Worm (Caenorhabditis elegans): ENCODE measurements around the gene F20B6.5.

The F20B6.5 gene

ce11 chrX:4163391-4163790 is 36.3 kb downstream of the F20B6.5 start, which contains the start of gene ZK470.1 (continued):
- no peak for TF ChIP-seq unc-62 (GFP tag; optimal IDR thresholded peaks at IDR 0.05)

DNA sequence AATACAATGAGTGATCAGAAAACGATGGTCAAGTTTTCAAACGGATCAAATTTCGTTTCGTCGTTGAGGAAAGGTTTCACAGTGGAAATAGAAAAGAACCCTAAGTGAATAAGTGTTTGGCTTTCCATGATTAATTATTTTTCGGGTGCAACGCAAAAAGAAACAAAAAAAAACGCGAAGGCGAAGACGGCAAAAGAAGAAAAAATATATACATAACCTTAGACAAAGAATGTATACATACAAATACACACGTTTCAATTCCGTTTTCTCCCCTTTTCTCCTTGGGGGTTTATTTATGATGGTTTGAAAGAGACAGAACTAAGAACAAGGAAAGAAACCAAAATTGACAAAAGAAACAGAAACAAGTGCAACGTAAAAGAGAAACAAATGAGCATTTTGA is 37.8 kb downstream of the F20B6.5 start:
- TF ChIP-seq ztf-25 (GFP tag; IDR thresholded peaks at IDR 0.05) (no peak), nfya-2 (GFP tag; IDR thresholded peaks at IDR 0.05) (no peak), hsf-1 (GFP tag; IDR thresholded peaks at IDR 0.05) (no peak), ztf-3 (GFP tag; optimal IDR thresholded peaks at IDR 0.05) (no peak), hlh-12 (tag; optimal IDR thresholded peaks at IDR 0.05) (no peak), aptf-2 (GFP tag; conservative IDR thresholded peaks at IDR 0.05) (no peak), bed-1 (GFP tag; IDR thresholded peaks at IDR 0.05) (no peak), F37B4.10 (GFP tag; IDR thresholded peaks at IDR 0.05) (no peak), nfya-1 (tag; optimal IDR thresholded peaks at IDR 0.05; ENCODE audit: borderline replicate concordance, insufficient read depth) (no peak), madf-10 (tag; optimal IDR thresholded peaks at IDR 0.05) (no peak), cebp-1 (GFP tag; IDR thresholded peaks at IDR 0.05) (no peak), cebp-1 (tag; optimal IDR thresholded peaks at IDR 0.05) (no peak), lin-40 (tag; optimal IDR thresholded peaks at IDR 0.05) (no peak), athp-1 (tag; optimal IDR thresholded peaks at IDR 0.05) (no peak), snpc-3.4 (tag; optimal IDR thresholded peaks at IDR 0.05) (no peak), T26A5.8 (tag; optimal IDR thresholded peaks at IDR 0.05) (no peak), ekl-4 (GFP tag; IDR thresholded peaks at IDR 0.05) (no peak), F49E8.2 (tag; optimal IDR thresholded peaks at IDR 0.05; ENCODE audit: insufficient read depth) (no peak)

ce11 chrX:4159929-4160328 is 39.8 kb downstream of the F20B6.5 start:
- TF ChIP-seq repo-1 (tag; optimal IDR thresholded peaks at IDR 0.05) (no peak), dpff-1 (tag; optimal IDR thresholded peaks at IDR 0.05) (no peak), sptf-2 (GFP tag; optimal IDR thresholded peaks at IDR 0.05) (no peak), lsy-27 (tag; optimal IDR thresholded peaks at IDR 0.05; ENCODE audit: borderline replicate concordance, insufficient read depth) (no peak), zfh-2 (GFP tag; conservative IDR thresholded peaks at IDR 0.05) (no peak), C17E4.6 (GFP tag; IDR thresholded peaks at IDR 0.05) (no peak), die-1 (tag; optimal IDR thresholded peaks at IDR 0.05) (no peak), zim-3 (tag; optimal IDR thresholded peaks at IDR 0.05) (no peak), hsf-1 (GFP tag; IDR thresholded peaks at IDR 0.05) (no peak), attf-5 (GFP tag; optimal IDR thresholded peaks at IDR 0.05) (no peak), F37B4.10 (GFP tag; IDR thresholded peaks at IDR 0.05) (no peak), hmg-1.2 (GFP tag; IDR thresholded peaks at IDR 0.05) (no peak), lin-54 (GFP tag; optimal IDR thresholded peaks at IDR 0.05) (no peak), rcor-1 (GFP tag; IDR thresholded peaks at IDR 0.05) (no peak), fkh-3 (tag; optimal IDR thresholded peaks at IDR 0.05) (no peak), Y79H2A.3 (GFP tag; conservative IDR thresholded peaks at IDR 0.05) (no peak), hlh-26 (GFP tag; conservative IDR thresholded peaks at IDR 0.05) (no peak), F10E7.11 (tag; optimal IDR thresholded peaks at IDR 0.05) (no peak)

ce11 chrX:4159185-4159871 is 40.4 kb downstream of the F20B6.5 start:
- TF ChIP-seq akir-1 (GFP tag; optimal IDR thresholded peaks at IDR 0.05) (no peak), let-526 (GFP tag; IDR thresholded peaks at IDR 0.05) (no peak), cebp-1 (GFP tag; IDR thresholded peaks at IDR 0.05) (no peak), cebp-1 (tag; optimal IDR thresholded peaks at IDR 0.05) (peak; percentile 64), madf-3 (GFP tag; IDR thresholded peaks at IDR 0.05) (no peak), F10E7.11 (tag; optimal IDR thresholded peaks at IDR 0.05) (no peak), lin-35 (GFP tag; optimal IDR thresholded peaks at IDR 0.05) (no peak), ztf-22 (GFP tag; optimal IDR thresholded peaks at IDR 0.05) (no peak)

Measured in whole organism, young adult.